Worm (Caenorhabditis elegans) whole organism, late embryonic: ENCODE data around the gene lurp-1.
A peak's percentile ranks its signal among the peaks of the same experiment; 100 is the strongest.

Source experiments
- K09A11.1 ChIP-seq: sonication (generic microtip); optimal IDR thresholded peaks from 2 replicates; lab custom pipeline; 2017; ENCODE audit warnings: antibody characterized with exemption, mild to moderate bottlenecking, missing genetic modification characterization, missing compliant biosample characterization; ENCODE audit not compliant: insufficient read depth
- T23F11.4 ChIP-seq: fragments of 200-800 bp; sonication (Bioruptor generic); optimal IDR thresholded peaks from 2 replicates; lab custom pipeline; 2018; ENCODE audit warnings: mild to moderate bottlenecking, missing genetic modification characterization, missing compliant biosample characterization
- Y22D7AL.16 ChIP-seq: sonication (generic microtip); optimal IDR thresholded peaks from 2 replicates; lab custom pipeline; 2016; ENCODE audit warnings: missing genetic modification characterization, missing compliant biosample characterization
- ahr-1 ChIP-seq: sonication (generic microtip); optimal IDR thresholded peaks from 2 replicates; lab custom pipeline; 2016; ENCODE audit warnings: missing genetic modification characterization, missing compliant biosample characterization
- ceh-14 ChIP-seq: sonication (generic microtip); optimal IDR thresholded peaks from 2 replicates; lab custom pipeline; 2016; ENCODE audit warnings: missing genotype, missing genetic modification characterization, missing compliant biosample characterization
- ceh-18 ChIP-seq: sonication (generic microtip); optimal IDR thresholded peaks from 2 replicates; lab custom pipeline; 2016; ENCODE audit warnings: missing genetic modification characterization, missing compliant biosample characterization
- ceh-24 ChIP-seq: sonication (generic microtip); optimal IDR thresholded peaks from 2 replicates; lab custom pipeline; 2016; ENCODE audit warnings: mild to moderate bottlenecking, missing genetic modification characterization, missing compliant biosample characterization
- ceh-31 ChIP-seq: sonication (generic microtip); optimal IDR thresholded peaks from 2 replicates; lab custom pipeline; 2016; ENCODE audit warnings: missing genetic modification characterization, missing compliant biosample characterization
- ceh-6 ChIP-seq: fragments of 200-800 bp; sonication (Bioruptor generic); optimal IDR thresholded peaks from 2 replicates; lab custom pipeline; 2018; ENCODE audit warnings: mild to moderate bottlenecking, missing genetic modification characterization, missing compliant biosample characterization
- che-1 ChIP-seq: sonication (generic microtip); optimal IDR thresholded peaks from 2 replicates; lab custom pipeline; 2016; ENCODE audit warnings: mild to moderate bottlenecking, missing genetic modification characterization, missing compliant biosample characterization
- dmd-4 ChIP-seq: sonication (generic microtip); optimal IDR thresholded peaks from 2 replicates; lab custom pipeline; 2016; ENCODE audit warnings: borderline replicate concordance, missing genetic modification characterization, missing compliant biosample characterization
- elt-2 ChIP-seq: sonication (generic microtip); optimal IDR thresholded peaks from 2 replicates; lab custom pipeline; 2016; ENCODE audit warnings: missing genetic modification reagents, missing genetic modification characterization, missing compliant biosample characterization
- fkh-10 ChIP-seq: fragments of 150-350 bp; optimal IDR thresholded peaks from 2 replicates; lab custom pipeline; 2014; ENCODE audit warnings: missing biosample characterization, missing genetic modification reagents, missing genetic modification characterization
- fkh-6 ChIP-seq: sonication (generic microtip); optimal IDR thresholded peaks from 2 replicates; lab custom pipeline; 2016; ENCODE audit warnings: missing genetic modification characterization, missing compliant biosample characterization
- hlh-6 ChIP-seq: sonication (generic microtip); optimal IDR thresholded peaks from 2 replicates; lab custom pipeline; 2016; ENCODE audit warnings: missing genotype, missing genetic modification characterization, missing compliant biosample characterization
- lim-6 ChIP-seq: sonication (generic microtip); optimal IDR thresholded peaks from 2 replicates; lab custom pipeline; 2016; ENCODE audit warnings: missing genetic modification characterization, missing compliant biosample characterization
- nfya-1 ChIP-seq: sonication (generic microtip); optimal IDR thresholded peaks from 2 replicates; lab custom pipeline; 2017; ENCODE audit warnings: missing genetic modification characterization, mild to moderate bottlenecking, missing compliant biosample characterization, antibody characterized with exemption, moderate library complexity
- nhr-232 ChIP-seq: sonication (generic microtip); optimal IDR thresholded peaks from 2 replicates; lab custom pipeline; 2016; ENCODE audit warnings: missing genetic modification characterization, missing compliant biosample characterization
- npax-4 ChIP-seq: sonication (generic microtip); optimal IDR thresholded peaks from 2 replicates; lab custom pipeline; 2016; ENCODE audit warnings: missing genetic modification characterization, missing compliant biosample characterization
- pax-1 ChIP-seq: fragments of 150-350 bp; optimal IDR thresholded peaks from 2 replicates; lab custom pipeline; 2014; ENCODE audit warnings: missing biosample characterization, missing genetic modification characterization
- pros-1 ChIP-seq: fragments of 150-350 bp; optimal IDR thresholded peaks from 2 replicates; lab custom pipeline; 2014; ENCODE audit warnings: missing biosample characterization, missing genetic modification reagents, missing genetic modification characterization
- ref-2 ChIP-seq: sonication (generic microtip); optimal IDR thresholded peaks from 2 replicates; lab custom pipeline; 2016; ENCODE audit warnings: missing genetic modification characterization, missing compliant biosample characterization
- sox-2 ChIP-seq: fragments of 200-800 bp; sonication (Bioruptor generic); IDR thresholded peaks from 2 replicates; pipeline ENCODE4 v1.3.6; 2022; ENCODE audit warnings: missing genetic modification reagents, missing genetic modification characterization, missing compliant biosample characterization
- tbx-2 ChIP-seq: sonication (generic microtip); optimal IDR thresholded peaks from 2 replicates; lab custom pipeline; 2016; ENCODE audit warnings: missing genetic modification characterization, missing compliant biosample characterization
- ttx-3 ChIP-seq: sonication (generic microtip); optimal IDR thresholded peaks from 2 replicates; lab custom pipeline; 2016; ENCODE audit warnings: missing genetic modification reagents, missing genetic modification characterization, missing compliant biosample characterization
- unc-55 ChIP-seq: sonication (generic microtip); optimal IDR thresholded peaks from 2 replicates; lab custom pipeline; 2017; ENCODE audit warnings: missing biosample characterization, missing genetic modification reagents, missing genetic modification characterization
- unc-86 ChIP-seq: sonication (generic microtip); optimal IDR thresholded peaks from 2 replicates; lab custom pipeline; 2016; ENCODE audit warnings: missing genetic modification characterization, missing compliant biosample characterization
- zip-5 ChIP-seq: sonication (generic microtip); optimal IDR thresholded peaks from 2 replicates; lab custom pipeline; 2016; ENCODE audit warnings: missing genetic modification characterization, missing compliant biosample characterization
- ztf-16 ChIP-seq: sonication (generic microtip); optimal IDR thresholded peaks from 2 replicates; lab custom pipeline; 2017; ENCODE audit warnings: missing genetic modification characterization, missing compliant biosample characterization

Gene lurp-1

DNA sequence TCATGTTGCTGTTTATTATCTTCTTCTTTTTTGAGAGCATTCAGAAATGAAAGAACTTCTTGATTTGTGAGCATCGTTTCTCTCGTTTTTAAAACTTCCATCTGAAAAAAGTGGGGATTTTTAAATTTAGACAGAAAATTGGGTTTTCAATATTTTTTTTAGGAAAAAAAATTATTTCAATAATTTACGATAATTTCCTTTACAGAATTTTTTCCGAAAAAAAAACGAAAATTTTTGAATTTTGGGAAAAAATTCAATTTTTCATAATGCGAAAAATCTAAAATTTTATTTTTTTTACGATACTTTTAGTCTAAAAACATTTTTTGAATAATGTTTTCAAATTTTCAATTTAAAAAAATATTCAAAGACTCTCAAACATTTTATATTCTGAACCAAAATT, 23.6 kb upstream of the lurp-1 start, which contains the start of gene M106.7:
Gene M106.7 (minus strand): TSS at position 101 of the 400 bp plus-strand sequence.
- no peak for TF ChIP-seq ceh-24 (tag; lab: Kevin White, UChicago)
- TF ChIP-seq pax-1 (tag; lab: Kevin White, UChicago), result no peak
- no peak for TF ChIP-seq ref-2 (tag; lab: Kevin White, UChicago)
- TF ChIP-seq nfya-1, result no peak
- TF ChIP-seq, all 69 proteins: peak for 0

- no peak for TF ChIP-seq ttx-3 (tag; lab: Kevin White, UChicago)
- TF ChIP-seq dmd-4 (tag; lab: Kevin White, UChicago), result no peak
- no peak for TF ChIP-seq hlh-6 (tag; lab: Kevin White, UChicago)
- TF ChIP-seq ceh-6, result no peak
- TF ChIP-seq pros-1 (tag; lab: Kevin White, UChicago), result no peak
- TF ChIP-seq unc-86, result no peak
- no peak for TF ChIP-seq fkh-10 (GFP tag; lab: Kevin White, UChicago)
- TF ChIP-seq tbx-2 (tag; lab: Kevin White, UChicago), result no peak
- no peak for TF ChIP-seq T23F11.4
- TF ChIP-seq ztf-16 (tag; lab: Kevin White, UChicago), result no peak
Measured at ce11 chrII:10859359-10859758, 21.4 kb upstream of the lurp-1 start.

ce11 chrII:10860840-10861239, 19.9 kb upstream of the lurp-1 start, which contains the start of gene M106.3:
Gene M106.3, minus strand, starts transcription at chrII:10860909.
- TF ChIP-seq pros-1 (tag; lab: Kevin White, UChicago) (no peak), ceh-14 (tag; lab: Kevin White, UChicago) (no peak), elt-2 (peak; percentile 15), nhr-232 (tag; lab: Kevin White, UChicago) (no peak)

ce11 chrII:10861305-10861704, 19.4 kb upstream of the lurp-1 start:
- TF ChIP-seq ceh-31 (no peak), nfya-1 (peak; percentile 98)

DNA sequence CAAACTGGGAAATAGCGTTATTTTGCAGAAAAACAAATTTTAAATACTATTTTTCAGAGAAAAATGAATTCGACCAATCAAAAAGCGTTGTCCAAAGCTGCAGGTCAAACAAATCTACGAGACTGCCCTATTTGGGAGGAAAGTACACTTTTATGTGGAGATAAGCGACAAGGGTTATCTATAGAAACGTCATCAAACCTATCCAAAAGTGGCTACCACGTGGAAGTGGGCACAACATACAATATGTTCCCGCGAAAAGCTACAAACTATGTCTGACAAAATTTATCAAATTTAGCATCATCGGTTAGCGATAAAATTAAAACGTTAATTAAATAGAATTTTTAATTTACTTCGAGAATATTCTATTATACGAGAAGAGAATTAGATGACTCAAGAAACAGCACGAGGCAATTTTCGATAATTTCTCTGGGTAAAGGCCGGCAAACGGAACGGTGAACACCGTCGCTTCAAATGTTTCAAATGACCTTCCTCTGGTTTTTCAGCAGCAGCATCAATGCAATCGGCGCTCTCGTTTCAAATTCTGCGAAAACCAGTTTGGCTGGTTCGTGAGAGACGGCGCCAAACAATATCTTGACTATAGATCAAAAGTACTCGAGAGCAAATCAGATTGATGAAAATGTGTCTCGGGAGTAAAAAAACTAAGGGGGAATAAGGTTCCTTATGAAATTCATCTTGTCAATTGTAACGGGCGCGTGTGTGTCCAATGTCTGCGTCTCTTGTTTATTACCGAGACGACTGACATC, 18.8 kb upstream of the lurp-1 start:
- TF ChIP-seq ahr-1 (tag; lab: Kevin White, UChicago) (no peak), elt-2 (peak; percentile 60)

ce11 chrII:10862749-10863656, 17.7 kb upstream of the lurp-1 start:
- TF ChIP-seq che-1 (tag; lab: Kevin White, UChicago), result no peak
- TF ChIP-seq ztf-16 (tag; lab: Kevin White, UChicago), result no peak
- no peak for TF ChIP-seq lim-6 (tag; lab: Kevin White, UChicago)
- no peak for TF ChIP-seq K09A11.1
- peak; percentile 2 for TF ChIP-seq nfya-1
- no peak for TF ChIP-seq fkh-6 (tag; lab: Kevin White, UChicago)
- TF ChIP-seq Y22D7AL.16 (tag; lab: Kevin White, UChicago), result no peak
- no peak for TF ChIP-seq zip-5 (tag; lab: Kevin White, UChicago)

DNA sequence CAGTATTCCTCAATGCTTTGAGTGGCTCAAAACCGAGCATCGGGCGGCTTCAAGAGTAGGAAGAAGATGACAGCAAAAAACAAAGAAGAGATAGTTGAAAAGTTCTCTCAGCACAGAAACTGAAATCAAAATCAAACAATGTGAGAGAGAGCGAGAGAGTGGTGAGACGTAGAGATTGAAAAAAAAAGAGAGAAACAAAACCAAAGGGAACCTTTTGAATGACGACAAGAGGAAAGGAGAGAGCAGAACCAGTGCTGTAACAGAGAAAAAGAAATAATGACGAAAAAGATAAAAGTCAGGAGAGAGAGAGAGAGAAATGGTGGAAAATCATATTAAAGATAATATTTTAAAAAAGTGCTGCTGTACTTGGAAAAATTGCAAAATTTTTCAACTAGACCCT, 13.5 kb upstream of the lurp-1 start:
- no peak for TF ChIP-seq unc-86
- no peak for TF ChIP-seq sox-2
- TF ChIP-seq unc-55 (GFP tag; lab: Kevin White, UChicago), result no peak
- no peak for TF ChIP-seq npax-4 (tag; lab: Kevin White, UChicago)
- TF ChIP-seq ceh-18 (tag; lab: Kevin White, UChicago), result peak; percentile 59
